Worm (Caenorhabditis elegans): ENCODE results near the gene tmem-135.

DNA sequence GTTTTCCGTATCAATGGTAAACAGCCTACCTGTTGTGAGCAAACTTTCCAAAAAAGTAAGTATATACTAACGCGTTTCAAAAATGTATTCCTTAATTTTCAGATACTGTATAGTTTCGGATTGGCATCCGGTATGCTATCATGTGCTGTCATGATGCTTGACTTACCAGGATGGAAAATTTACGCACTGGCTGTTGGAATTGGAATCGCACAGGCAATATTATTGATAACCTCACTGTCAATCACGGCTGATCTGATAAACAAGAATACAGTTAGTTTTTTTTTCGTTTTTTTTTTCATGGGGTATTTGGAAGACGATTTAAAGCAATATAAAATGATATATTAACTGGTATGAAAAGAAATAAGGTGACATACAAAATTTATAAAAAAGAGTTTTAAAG is 1.7 kb upstream of the tmem-135 start:
- TF ChIP-seq unc-62 (GFP tag; optimal IDR thresholded peaks at IDR 0.05), result no peak
- TF ChIP-seq nhr-12 (tag; optimal IDR thresholded peaks at IDR 0.05), result no peak
- TF ChIP-seq nhr-77 (tag; optimal IDR thresholded peaks at IDR 0.05), result no peak
- no peak for TF ChIP-seq elt-1 (tag; optimal IDR thresholded peaks at IDR 0.05)
- TF ChIP-seq C34F6.9 (tag; optimal IDR thresholded peaks at IDR 0.05), result no peak
- TF ChIP-seq R02D3.7 (tag; optimal IDR thresholded peaks at IDR 0.05), result no peak
- TF ChIP-seq nhr-21 (tag; optimal IDR thresholded peaks at IDR 0.05), result no peak
- TF ChIP-seq nhr-237 (tag; optimal IDR thresholded peaks at IDR 0.05), result no peak

Data from whole organism, L2 larva.